Fruit fly (Drosophila melanogaster): ENCODE results near the gene lds.
A peak's percentile ranks its signal among the peaks of the same experiment; 100 is the strongest.

lds gene

dm6 chr3R:7886859-7887190 lies 33.4 kb upstream of the lds start, which contains the start of gene ArgRS-m (continued):
- TF ChIP-seq zfh2 (GFP tag; optimal IDR thresholded peaks at IDR 0.05) (peak; percentile 73), CG17802 (tag; optimal IDR thresholded peaks at IDR 0.05) (no peak), CG17912 (GFP tag; optimal IDR thresholded peaks at IDR 0.05) (no peak), CG8089 (GFP tag; optimal IDR thresholded peaks at IDR 0.05) (no peak), CG6683 (GFP tag; optimal IDR thresholded peaks at IDR 0.05) (peak; percentile 5), Poxn (GFP tag; IDR thresholded peaks at IDR 0.05) (no peak), CG10431 (GFP tag; optimal IDR thresholded peaks at IDR 0.05) (peak; percentile 86), GATAe (GFP tag; conservative IDR thresholded peaks at IDR 0.05) (no peak), gem (tag; optimal IDR thresholded peaks at IDR 0.05) (peak; percentile 58), Med (GFP tag) (peak; percentile 95), tio (GFP tag; optimal IDR thresholded peaks at IDR 0.05) (no peak), Vsx1 (GFP tag; optimal IDR thresholded peaks at IDR 0.05) (no peak), CG14710 (tag; optimal IDR thresholded peaks at IDR 0.05) (peak; percentile 53), CoRest (tag; optimal IDR thresholded peaks at IDR 0.05) (peak; percentile 48), CG15073 (GFP tag; optimal IDR thresholded peaks at IDR 0.05) (no peak), grau (tag; optimal IDR thresholded peaks at IDR 0.05) (peak; percentile 52), al (GFP tag; IDR thresholded peaks at IDR 0.05) (no peak; the same call in 1 of the 2 replicates), kni (GFP tag; optimal IDR thresholded peaks at IDR 0.05) (no peak), trh (GFP tag; optimal IDR thresholded peaks at IDR 0.05) (no peak), CG3847 (GFP tag; IDR thresholded peaks at IDR 0.05) (peak; percentile 62; the same call in 1 of the 2 replicates), pan (optimal IDR thresholded peaks at IDR 0.05) (no peak), pan (GFP tag; optimal IDR thresholded peaks at IDR 0.05 in 1 of 2, IDR thresholded peaks at IDR 0.05 in 1 of 2) (peak in 1 of 2 experiments; percentile 37), Bgb (GFP tag; IDR thresholded peaks at IDR 0.05; ENCODE audit: partially characterized antibody) (no peak), gfzf (GFP tag; optimal IDR thresholded peaks at IDR 0.05) (peak; percentile 83), CG14050 (GFP tag; IDR thresholded peaks at IDR 0.05) (no peak; the same call in 2 of the 3 replicates), CG18619 (GFP tag; optimal IDR thresholded peaks at IDR 0.05) (peak; percentile 55), CG4424 (GFP tag; optimal IDR thresholded peaks at IDR 0.05) (no peak), otp (GFP tag; IDR thresholded peaks at IDR 0.05) (no peak; the same call in 2 of the 3 replicates), kah (GFP tag; optimal IDR thresholded peaks at IDR 0.05) (no peak), Awh (GFP tag; IDR thresholded peaks at IDR 0.05) (no peak), CG9609 (GFP tag; optimal IDR thresholded peaks at IDR 0.05) (peak; percentile 66), Myb (GFP tag; optimal IDR thresholded peaks at IDR 0.05) (peak; percentile 60), CG15514 (GFP tag; optimal IDR thresholded peaks at IDR 0.05) (peak; percentile 95), ranshi (GFP tag; IDR thresholded peaks at IDR 0.05) (no peak), klu (GFP tag; IDR thresholded peaks at IDR 0.05) (no peak), MTF-1 (GFP tag; optimal IDR thresholded peaks at IDR 0.05; ENCODE audit: borderline replicate concordance) (no peak), sima (GFP tag; optimal IDR thresholded peaks at IDR 0.05) (no peak), phol (tag; optimal IDR thresholded peaks at IDR 0.05) (peak; percentile 38), CG31365 (tag; optimal IDR thresholded peaks at IDR 0.05) (no peak), CG2889 (GFP tag; IDR thresholded peaks at IDR 0.05) (0 out of 3 replicates have a peak, but pooled peaks have one; percentile 14), B-H1 (GFP tag; IDR thresholded peaks at IDR 0.05) (no peak), CG12744 (GFP tag; optimal IDR thresholded peaks at IDR 0.05) (peak; percentile 43), CG33213 (GFP tag; optimal IDR thresholded peaks at IDR 0.05) (peak; percentile 35), CG2116 (GFP tag; optimal IDR thresholded peaks at IDR 0.05) (peak; percentile 49), Scr (GFP tag; IDR thresholded peaks at IDR 0.05; ENCODE audit: partially characterized antibody) (peak; percentile 48), knrl (GFP tag; IDR thresholded peaks at IDR 0.05; ENCODE audit: partially characterized antibody) (0 out of 3 replicates have a peak, but pooled peaks have one; percentile 32), CG15696 (tag; optimal IDR thresholded peaks at IDR 0.05) (no peak), tx (GFP tag; optimal IDR thresholded peaks at IDR 0.05) (peak; percentile 65), repo (GFP tag; optimal IDR thresholded peaks at IDR 0.05) (peak; percentile 26), wek (GFP tag; optimal IDR thresholded peaks at IDR 0.05) (no peak), CG12155 (GFP tag; optimal IDR thresholded peaks at IDR 0.05) (peak; percentile 31)

Measured in whole organism, embryonic.